Fruit fly (Drosophila melanogaster) whole organism, embryonic: ENCODE data around the gene Fum1.
A peak's percentile ranks its signal among the peaks of the same experiment; 100 is the strongest.

Experiments used
- Abd-B ChIP-seq: fragments of 200-800 bp; sonication (Bioruptor generic); optimal IDR thresholded peaks from 2 replicates; lab custom pipeline; 2018; ENCODE audit warnings: missing biosample characterization, mild to moderate bottlenecking, missing genetic modification characterization, moderate library complexity
- Atf-2 ChIP-seq: fragments of 200-800 bp; sonication (Bioruptor generic); optimal IDR thresholded peaks from 2 replicates; lab custom pipeline; 2016; ENCODE audit warnings: missing biosample characterization, missing genetic modification characterization
- BtbVII ChIP-seq: fragments of 200-800 bp; sonication (Bioruptor generic); optimal IDR thresholded peaks from 3 replicates; lab custom pipeline; 2017; ENCODE audit warnings: missing biosample characterization, mild to moderate bottlenecking, missing genetic modification characterization
- CG10543 ChIP-seq: fragments of 200-800 bp; sonication (Bioruptor generic); optimal IDR thresholded peaks from 3 replicates; lab custom pipeline; 2017; ENCODE audit warnings: missing biosample characterization, mild to moderate bottlenecking, missing genetic modification characterization, moderate library complexity
- CG11085 ChIP-seq: fragments of 200-800 bp; sonication (Bioruptor generic); IDR thresholded peaks from 2 replicates; pipeline ENCODE4 v1.3.6; 2022; ENCODE audit warnings: missing biosample characterization, missing genetic modification characterization
- CG11398 ChIP-seq: fragments of 200-800 bp; sonication (Bioruptor generic); optimal IDR thresholded peaks from 2 replicates; lab custom pipeline; 2016; ENCODE audit warnings: missing biosample characterization, missing genetic modification characterization
- CG12659 ChIP-seq: fragments of 200-800 bp; sonication (Bioruptor generic); optimal IDR thresholded peaks from 3 replicates; lab custom pipeline; 2017; ENCODE audit warnings: mild to moderate bottlenecking, missing biosample characterization, missing genetic modification reagents, missing genetic modification characterization
- CG13296 ChIP-seq: fragments of 200-800 bp; sonication (Bioruptor generic); optimal IDR thresholded peaks from 3 replicates; lab custom pipeline; 2018; ENCODE audit warnings: missing biosample characterization, mild to moderate bottlenecking, missing genetic modification characterization
- CG15514 ChIP-seq: fragments of 200-800 bp; sonication (Bioruptor generic); optimal IDR thresholded peaks from 3 replicates; lab custom pipeline; 2017; ENCODE audit warnings: missing biosample characterization, missing genetic modification characterization, mild to moderate bottlenecking, moderate library complexity, missing genetic modification reagents
- CG1647 ChIP-seq: fragments of 200-800 bp; sonication (Bioruptor generic); optimal IDR thresholded peaks from 3 replicates; lab custom pipeline; 2016; ENCODE audit warnings: missing biosample characterization, missing genetic modification characterization
- CG17359 ChIP-seq: fragments of 200-800 bp; sonication (Bioruptor generic); optimal IDR thresholded peaks from 3 replicates; lab custom pipeline; 2018; ENCODE audit warnings: missing biosample characterization, mild to moderate bottlenecking, missing genetic modification characterization, moderate library complexity
- CG2116 ChIP-seq: fragments of 200-800 bp; sonication (Bioruptor generic); optimal IDR thresholded peaks from 3 replicates; lab custom pipeline; 2018; ENCODE audit warnings: missing biosample characterization, mild to moderate bottlenecking, missing genetic modification characterization
- CG34224 ChIP-seq: fragments of 200-800 bp; sonication (Bioruptor generic); IDR thresholded peaks from 3 replicates; pipeline ENCODE4 v1.3.6; 2022; ENCODE audit warnings: missing biosample characterization, missing genetic modification characterization; ENCODE audit not compliant: partially characterized antibody
- CG34376 ChIP-seq: fragments of 200-800 bp; sonication (Bioruptor generic); optimal IDR thresholded peaks from 2 replicates; lab custom pipeline; 2018; ENCODE audit warnings: missing biosample characterization, mild to moderate bottlenecking, missing genetic modification characterization
- CG4617 ChIP-seq: fragments of 200-800 bp; sonication (Bioruptor generic); optimal IDR thresholded peaks from 3 replicates; lab custom pipeline; 2016; ENCODE audit warnings: missing biosample characterization, missing genetic modification characterization, borderline replicate concordance
- CG4707 ChIP-seq: fragments of 200-800 bp; sonication (Bioruptor generic); optimal IDR thresholded peaks from 2 replicates; lab custom pipeline; 2018; ENCODE audit warnings: missing biosample characterization, mild to moderate bottlenecking, missing genetic modification characterization, moderate library complexity
- CG7963 ChIP-seq: fragments of 200-800 bp; sonication (Bioruptor generic); IDR thresholded peaks from 3 replicates; pipeline ENCODE4 v1.3.6; 2022; ENCODE audit warnings: missing biosample characterization, missing genetic modification characterization; ENCODE audit not compliant: partially characterized antibody
- CG9727 ChIP-seq: fragments of 200-800 bp; sonication (Bioruptor generic); optimal IDR thresholded peaks from 3 replicates; lab custom pipeline; 2017; ENCODE audit warnings: missing biosample characterization, mild to moderate bottlenecking, missing genetic modification characterization
- CG9797 ChIP-seq: fragments of 200-800 bp; sonication (Bioruptor generic); optimal IDR thresholded peaks from 3 replicates; lab custom pipeline; 2018; ENCODE audit warnings: missing biosample characterization, mild to moderate bottlenecking, missing genetic modification characterization
- CkIIα-i1 ChIP-seq: fragments of 200-800 bp; sonication (Bioruptor generic); IDR thresholded peaks from 2 replicates; pipeline ENCODE4 v1.3.6; 2022; ENCODE audit warnings: missing biosample characterization, missing genetic modification characterization
- Deaf1 ChIP-seq: fragments of 200-800 bp; optimal IDR thresholded peaks from 3 replicates; lab custom pipeline; 2019; ENCODE audit warnings: missing biosample characterization, mild to moderate bottlenecking, missing genetic modification characterization, moderate library complexity
- Dfd ChIP-seq, 2 experiments: fragments of >200 bp; optimal IDR thresholded peaks; 2 replicates each; lab custom pipeline; 2017; ENCODE audit warnings: missing biosample characterization in 2 of 2, missing genetic modification characterization in 2 of 2
- Dll ChIP-seq: fragments of 200-800 bp; sonication (Bioruptor generic); IDR thresholded peaks from 4 replicates; pipeline ENCODE4 v1.3.6; 2022; ENCODE audit warnings: missing biosample characterization, missing genetic modification characterization; ENCODE audit not compliant: partially characterized antibody
- Dref ChIP-seq: fragments of 200-800 bp; sonication (Bioruptor generic); IDR thresholded peaks from 2 replicates; pipeline ENCODE4 v1.3.6; 2022; ENCODE audit warnings: missing biosample characterization, missing genetic modification characterization
- Ets97D ChIP-seq: fragments of 200-800 bp; sonication (Bioruptor generic); optimal IDR thresholded peaks from 3 replicates; lab custom pipeline; 2016; ENCODE audit warnings: missing biosample characterization, missing genetic modification characterization
- Fer1 ChIP-seq: fragments of 200-800 bp; sonication (Bioruptor generic); optimal IDR thresholded peaks from 2 replicates; lab custom pipeline; 2017; ENCODE audit warnings: missing biosample characterization, mild to moderate bottlenecking, missing genetic modification characterization
- Fer3 ChIP-seq: fragments of 200-800 bp; sonication (Bioruptor generic); optimal IDR thresholded peaks from 2 replicates; lab custom pipeline; 2018; ENCODE audit warnings: missing biosample characterization, mild to moderate bottlenecking, missing genetic modification characterization, moderate library complexity
- HmgZ ChIP-seq: fragments of 200-800 bp; sonication (Bioruptor generic); optimal IDR thresholded peaks from 2 replicates; lab custom pipeline; 2018; ENCODE audit warnings: missing biosample characterization, mild to moderate bottlenecking, missing genetic modification characterization
- MBD-R2 ChIP-seq: fragments of 200-800 bp; sonication (Bioruptor generic); IDR thresholded peaks from 2 replicates; pipeline ENCODE4 v1.3.6; 2022; ENCODE audit warnings: missing biosample characterization, missing genetic modification characterization
- Med ChIP-seq: fragments of 200-800 bp; sonication (Bioruptor generic); peaks from one replicate; lab custom pipeline; 2016; ENCODE audit warnings: missing biosample characterization, missing genetic modification characterization, mild to moderate bottlenecking, inconsistent platforms, moderate library complexity
- NFAT ChIP-seq: fragments of 200-800 bp; sonication (Bioruptor generic); IDR thresholded peaks from 2 replicates; pipeline ENCODE4 v1.3.6; 2022; ENCODE audit warnings: missing biosample characterization, missing genetic modification characterization
- Opbp ChIP-seq: fragments of 200-800 bp; sonication (Bioruptor generic); IDR thresholded peaks from 3 replicates; pipeline ENCODE4 v1.3.6; 2022; ENCODE audit warnings: missing biosample characterization, missing genetic modification characterization; ENCODE audit not compliant: partially characterized antibody
- Scr ChIP-seq: fragments of 200-800 bp; sonication (Bioruptor generic); IDR thresholded peaks from 2 replicates; pipeline ENCODE4 v1.3.6; 2022; ENCODE audit warnings: missing biosample characterization, missing genetic modification characterization; ENCODE audit not compliant: partially characterized antibody
- YL-1 ChIP-seq: fragments of 200-800 bp; sonication (Bioruptor generic); optimal IDR thresholded peaks from 3 replicates; lab custom pipeline; 2017; ENCODE audit warnings: missing biosample characterization, mild to moderate bottlenecking, missing genetic modification characterization
- bab2 ChIP-seq: fragments of 200-800 bp; sonication (Bioruptor generic); optimal IDR thresholded peaks from 2 replicates; lab custom pipeline; 2016; ENCODE audit warnings: missing biosample characterization, missing genetic modification characterization
- cg ChIP-seq: fragments of 200-800 bp; sonication (Bioruptor generic); optimal IDR thresholded peaks from 3 replicates; lab custom pipeline; 2019; ENCODE audit warnings: missing biosample characterization, mild to moderate bottlenecking, missing genetic modification characterization, moderate library complexity
- cwo ChIP-seq: fragments of 200-800 bp; sonication (Bioruptor generic); optimal IDR thresholded peaks from 3 replicates; lab custom pipeline; 2017; ENCODE audit warnings: missing biosample characterization, missing genetic modification characterization, mild to moderate bottlenecking, moderate library complexity, missing genetic modification reagents
- ftz-f1 ChIP-seq: fragments of 200-800 bp; sonication (Bioruptor generic); optimal IDR thresholded peaks from 2 replicates; lab custom pipeline; 2016; ENCODE audit warnings: missing biosample characterization, missing genetic modification characterization
- gt ChIP-seq: fragments of 200-800 bp; sonication (Bioruptor generic); IDR thresholded peaks from 2 replicates; pipeline ENCODE4 v1.3.6; 2022; ENCODE audit warnings: missing biosample characterization, missing genetic modification characterization
- hth ChIP-seq: fragments of >200 bp; optimal IDR thresholded peaks from 2 replicates; lab custom pipeline; 2017; ENCODE audit warnings: inconsistent platforms
- jing ChIP-seq: fragments of 200-800 bp; sonication (Bioruptor generic); optimal IDR thresholded peaks from 2 replicates; lab custom pipeline; 2018; ENCODE audit warnings: missing biosample characterization, mild to moderate bottlenecking, missing genetic modification characterization
- nom ChIP-seq: fragments of 200-800 bp; sonication (Bioruptor generic); optimal IDR thresholded peaks from 2 replicates; lab custom pipeline; 2017; ENCODE audit warnings: missing biosample characterization, missing genetic modification characterization, mild to moderate bottlenecking, moderate library complexity, missing genetic modification reagents
- otp ChIP-seq: fragments of 200-800 bp; sonication (Bioruptor generic); IDR thresholded peaks from 3 replicates; pipeline ENCODE4, ENCODE4 v1.3.6; 2022; ENCODE audit warnings: missing biosample characterization, missing genetic modification characterization
- pzg ChIP-seq: fragments of 200-800 bp; sonication (Bioruptor generic); optimal IDR thresholded peaks from 3 replicates; lab custom pipeline; 2018; ENCODE audit warnings: missing biosample characterization, mild to moderate bottlenecking, missing genetic modification characterization, moderate library complexity
- sob ChIP-seq: fragments of 200-800 bp; sonication (Bioruptor generic); IDR thresholded peaks from 2 replicates; pipeline ENCODE4 v1.3.6; 2022; ENCODE audit warnings: missing biosample characterization, missing genetic modification characterization
- stc ChIP-seq: fragments of 200-800 bp; sonication (Bioruptor generic); IDR thresholded peaks from 2 replicates; pipeline ENCODE4 v1.3.6; 2022; ENCODE audit warnings: missing biosample characterization, missing genetic modification characterization
- trem ChIP-seq: fragments of 200-800 bp; optimal IDR thresholded peaks from 3 replicates; lab custom pipeline; 2019; ENCODE audit warnings: missing biosample characterization, mild to moderate bottlenecking, missing genetic modification characterization, moderate library complexity
- unc-4 ChIP-seq: fragments of 200-800 bp; sonication (Bioruptor generic); IDR thresholded peaks from 2 replicates; pipeline ENCODE4 v1.3.6; 2022; ENCODE audit warnings: missing biosample characterization, missing genetic modification characterization; ENCODE audit not compliant: partially characterized antibody

Gene Fum1

DNA sequence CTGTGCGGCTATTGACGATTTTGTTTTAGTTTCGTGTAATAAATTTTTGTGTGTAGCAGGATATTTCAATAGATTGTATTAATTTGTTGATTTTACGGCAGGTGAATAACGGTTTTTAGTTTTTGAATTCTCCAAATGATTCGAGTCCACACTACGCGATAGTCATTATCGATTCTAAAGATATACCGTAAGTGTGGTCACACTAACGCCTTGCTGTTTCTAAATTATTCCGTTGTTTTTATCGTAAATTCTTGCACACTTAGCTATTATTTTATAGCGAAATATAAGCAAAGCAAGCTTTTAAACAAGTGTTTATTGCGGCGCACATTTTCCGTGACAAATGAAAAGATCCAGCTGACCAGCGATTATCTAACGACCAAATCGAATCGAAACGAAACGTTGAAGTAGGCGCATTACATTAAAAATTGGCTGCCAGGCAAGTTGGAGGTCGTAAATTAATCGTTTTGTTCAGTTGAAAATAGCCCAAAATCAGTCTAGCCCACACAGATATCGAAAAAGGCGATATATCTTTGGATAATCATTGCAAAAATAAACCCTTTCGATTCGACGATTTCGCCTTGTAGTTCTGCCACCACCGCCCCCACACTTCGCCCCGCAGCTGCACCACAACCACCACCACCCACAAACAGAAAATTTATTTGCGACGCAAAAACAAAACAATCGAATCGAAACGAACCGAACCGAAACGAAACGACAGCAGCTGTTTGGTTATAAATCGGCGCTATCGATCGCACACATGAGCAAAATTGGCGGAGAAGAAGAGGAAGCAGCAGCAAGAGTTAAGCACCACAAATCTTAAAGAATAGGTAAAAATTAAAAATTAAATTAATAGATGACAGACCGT is 5.6 kb downstream of the Fum1 start, which contains the start of gene Pink1 (continued):
- TF ChIP-seq CG4617 (GFP tag; lab: Kevin White, UChicago) (peak; percentile 75), bab2 (GFP tag; lab: Kevin White, UChicago) (no peak), Fer3 (tag; lab: Kevin White, UChicago) (no peak), CG2116 (peak; percentile 51), CG34224 (peak; percentile 15; the same call in 2 of the 3 replicates), MBD-R2 (peak; percentile 35; the same call in 1 of the 2 replicates), CG34376 (peak; percentile 30), CG11398 (GFP tag; lab: Kevin White, UChicago) (no peak), Opbp (GFP tag; lab: Robert Waterston, UW) (peak; percentile 47; the same call in 1 of the 3 replicates), otp (no peak), hth (lab: Kevin White, UChicago) (no peak), CG15514 (GFP tag; lab: Kevin White, UChicago) (peak; percentile 36), CG12659 (GFP tag; lab: Kevin White, UChicago) (peak; percentile 45), Abd-B (GFP tag; lab: Kevin White, UChicago) (peak; percentile 2), CG10543 (GFP tag; lab: Kevin White, UChicago) (peak; percentile 34), gt (no peak), stc (GFP tag; lab: Robert Waterston, UW) (no peak), Med (GFP tag; lab: Kevin White, UChicago) (peak; percentile 59), cg (peak; percentile 41), NFAT (GFP tag; lab: Robert Waterston, UW) (no peak), pzg (GFP tag; lab: Kevin White, UChicago) (peak; percentile 52), Dll (GFP tag; lab: Robert Waterston, UW) (0 out of 4 replicates have a peak, but pooled peaks have one; percentile 50), BtbVII (no peak), Atf-2 (GFP tag; lab: Kevin White, UChicago) (no peak), CG9797 (GFP tag; lab: Kevin White, UChicago) (peak; percentile 42), nom (GFP tag; lab: Kevin White, UChicago) (peak; percentile 30), HmgZ (tag; lab: Kevin White, UChicago) (no peak), trem (tag; lab: Kevin White, UChicago) (peak; percentile 0), sob (GFP tag; lab: Robert Waterston, UW) (no peak), CG13296 (GFP tag; lab: Kevin White, UChicago) (no peak), Dref (GFP tag; lab: Robert Waterston, UW) (peak; percentile 70), CG11085 (no peak), unc-4 (no peak; the same call in 1 of the 2 replicates), Scr (GFP tag; lab: Robert Waterston, UW) (peak; percentile 46), Deaf1 (peak; percentile 89), CG9727 (no peak), Dfd (GFP tag; optimal IDR thresholded peaks at IDR 0.05; lab: Kevin White, UChicago) (no peak), CkIIα-i1 (GFP tag; lab: Robert Waterston, UW) (no peak), CG7963 (0 out of 3 replicates have a peak, but pooled peaks have one; percentile 6), Ets97D (GFP tag; lab: Kevin White, UChicago) (peak; percentile 1), ftz-f1 (no peak), YL-1 (peak; percentile 70), CG1647 (GFP tag; lab: Kevin White, UChicago) (no peak), Fer1 (GFP tag; lab: Kevin White, UChicago) (peak; percentile 23), CG17359 (tag; lab: Kevin White, UChicago) (no peak), cwo (no peak), CG4707 (GFP tag; lab: Kevin White, UChicago) (no peak), jing (GFP tag; lab: Kevin White, UChicago) (no peak)
